Fruit fly (Drosophila melanogaster) whole organism, wandering third instar larva: ENCODE results near the gene ppk10.
A peak's percentile ranks its signal among the peaks of the same experiment; 100 is the strongest.

Experiments used
- CG32264 ChIP-seq: fragments of 200-800 bp; sonication (Bioruptor generic); optimal IDR thresholded peaks from 2 replicates; lab custom pipeline; 2016; ENCODE audit warnings: missing biosample characterization, missing genetic modification characterization
- CG9705 ChIP-seq: fragments of 200-800 bp; sonication (Bioruptor generic); optimal IDR thresholded peaks from 2 replicates; lab custom pipeline; 2018; ENCODE audit warnings: missing biosample characterization, mild to moderate bottlenecking, missing genetic modification characterization
- CrebA ChIP-seq: fragments of 200-800 bp; sonication (Bioruptor generic); optimal IDR thresholded peaks from 2 replicates; lab custom pipeline; 2016; ENCODE audit warnings: missing biosample characterization, mild to moderate bottlenecking, missing genetic modification characterization, borderline replicate concordance
- Dif ChIP-seq: fragments of 200-275, 200-300 bp; sonication (Bioruptor generic); optimal IDR thresholded peaks from 2 replicates; lab custom pipeline; 2018; ENCODE audit warnings: missing biosample characterization, missing genetic modification characterization; ENCODE audit not compliant: partially characterized antibody
- GATAd ChIP-seq: sonication (Bioruptor generic); optimal IDR thresholded peaks from 2 replicates; lab custom pipeline; 2016; ENCODE audit warnings: missing biosample characterization, missing genetic modification characterization
- HLH106 ChIP-seq: fragments of 200-800 bp; optimal IDR thresholded peaks from 3 replicates; lab custom pipeline; 2019; ENCODE audit warnings: missing biosample characterization, mild to moderate bottlenecking, missing genetic modification characterization, moderate library complexity
- Jra ChIP-seq: sonication (Bioruptor generic); optimal IDR thresholded peaks from 2 replicates; lab custom pipeline; 2016; ENCODE audit warnings: missing biosample characterization, missing genetic modification characterization
- OdsH ChIP-seq: fragments of 200-800 bp; sonication (Bioruptor generic); optimal IDR thresholded peaks from 2 replicates; lab custom pipeline; 2016; ENCODE audit warnings: missing biosample characterization, mild to moderate bottlenecking, missing genetic modification characterization
- Rel ChIP-seq, 2 experiments: fragments of 200-800 bp; sonication (Bioruptor generic) in 1 of 2; optimal IDR thresholded peaks; 2 replicates in 1 of 2; 3 replicates in 1 of 2; lab custom pipeline; 2016 to 2019; ENCODE audit warnings: mild to moderate bottlenecking in 2 of 2, missing biosample characterization in 2 of 2, missing genetic modification characterization in 2 of 2, moderate library complexity in 1 of 2
- Vsx2 ChIP-seq: fragments of 200-300, 225-300 bp; sonication (Bioruptor generic); optimal IDR thresholded peaks from 2 replicates; lab custom pipeline; 2018; ENCODE audit warnings: missing biosample characterization, missing genetic modification characterization; ENCODE audit not compliant: partially characterized antibody
- br ChIP-seq: fragments of 200-800 bp; sonication (Bioruptor generic); optimal IDR thresholded peaks from 2 replicates; lab custom pipeline; 2016; ENCODE audit warnings: missing biosample characterization, missing genetic modification characterization
- dl ChIP-seq, 2 experiments: fragments of 175-275, 200-275 bp in 1 of 2; fragments of 200-275 bp in 1 of 2; sonication (Bioruptor generic); optimal IDR thresholded peaks; lab custom pipeline; 2018; ENCODE audit warnings: mild to moderate bottlenecking in 2 of 2, missing biosample characterization in 2 of 2, missing genetic modification characterization in 2 of 2, moderate library complexity in 2 of 2; ENCODE audit not compliant: partially characterized antibody in 2 of 2, insufficient read depth in 1 of 2
- dmrt93B ChIP-seq: fragments of 200-800 bp; sonication (Bioruptor generic); optimal IDR thresholded peaks from 2 replicates; lab custom pipeline; 2018; ENCODE audit warnings: missing biosample characterization, mild to moderate bottlenecking, missing genetic modification characterization
- dsf ChIP-seq: sonication (Bioruptor generic); optimal IDR thresholded peaks from 2 replicates; lab custom pipeline; 2016; ENCODE audit warnings: missing biosample characterization, missing genetic modification characterization, borderline replicate concordance
- ey ChIP-seq: fragments of 200-800 bp; sonication (Bioruptor generic); optimal IDR thresholded peaks from 2 replicates; lab custom pipeline; 2016; ENCODE audit warnings: missing biosample characterization, missing genetic modification characterization
- foxo ChIP-seq, 2 experiments: fragments of 200-800 bp; sonication (Bioruptor generic); optimal IDR thresholded peaks; 2 replicates in 1 of 2; 3 replicates in 1 of 2; lab custom pipeline; 2016 to 2017; ENCODE audit warnings: missing biosample characterization in 2 of 2, missing genetic modification characterization in 2 of 2
- fru ChIP-seq: fragments of 200-800 bp; sonication (Bioruptor generic); optimal IDR thresholded peaks from 3 replicates; lab custom pipeline; 2016; ENCODE audit warnings: missing biosample characterization, mild to moderate bottlenecking, missing genetic modification characterization
- h ChIP-seq: fragments of 200-800 bp; sonication (Bioruptor generic); optimal IDR thresholded peaks from 3 replicates; lab custom pipeline; 2016; ENCODE audit warnings: missing biosample characterization, mild to moderate bottlenecking, missing genetic modification characterization
- pan ChIP-seq: fragments of >200 bp; optimal IDR thresholded peaks from 2 replicates; lab custom pipeline; 2017
- rgr ChIP-seq: fragments of 200-800 bp; sonication (Bioruptor generic); optimal IDR thresholded peaks from 3 replicates; lab custom pipeline; 2016; ENCODE audit warnings: missing biosample characterization, mild to moderate bottlenecking, missing genetic modification characterization
- sv ChIP-seq: fragments of 200-800 bp; sonication (Bioruptor generic); optimal IDR thresholded peaks from 3 replicates; lab custom pipeline; 2016; ENCODE audit warnings: missing biosample characterization, missing genetic modification characterization
- tai ChIP-seq: sonication (Bioruptor generic); optimal IDR thresholded peaks from 2 replicates; lab custom pipeline; 2016; ENCODE audit warnings: missing biosample characterization, missing genetic modification characterization
- usp ChIP-seq: fragments of >200 bp; optimal IDR thresholded peaks from 2 replicates; lab custom pipeline; 2017; ENCODE audit warnings: missing biosample characterization, missing genetic modification characterization
- woc ChIP-seq: sonication (Bioruptor generic); optimal IDR thresholded peaks from 2 replicates; lab custom pipeline; 2016; ENCODE audit warnings: missing biosample characterization, mild to moderate bottlenecking, missing genetic modification characterization

ppk10 gene

dm6 chr2L:10468388-10468787, 16.2 kb upstream of the ppk10 start:
- TF ChIP-seq foxo (GFP tag; optimal IDR thresholded peaks at IDR 0.05; lab: Kevin White, UChicago): peak in 1 of 2 experiments; percentile 45
- peak; percentile 2 for TF ChIP-seq fru (GFP tag; lab: Kevin White, UChicago)
- peak; percentile 36 for TF ChIP-seq rgr
- no peak for TF ChIP-seq CrebA (GFP tag; lab: Kevin White, UChicago)
- peak; percentile 24 for TF ChIP-seq dmrt93B
- peak; percentile 54 for TF ChIP-seq HLH106 (tag; lab: Kevin White, UChicago)
- TF ChIP-seq sv: peak; percentile 22
- peak; percentile 55 for TF ChIP-seq h (GFP tag; lab: Kevin White, UChicago)
- no peak for TF ChIP-seq dl (GFP tag; optimal IDR thresholded peaks at IDR 0.05; lab: Kevin White, UChicago; ENCODE audit: insufficient read depth in 1 of 2, partially characterized antibody in 2 of 2)
- no peak for TF ChIP-seq pan (lab: Kevin White, UChicago)

DNA sequence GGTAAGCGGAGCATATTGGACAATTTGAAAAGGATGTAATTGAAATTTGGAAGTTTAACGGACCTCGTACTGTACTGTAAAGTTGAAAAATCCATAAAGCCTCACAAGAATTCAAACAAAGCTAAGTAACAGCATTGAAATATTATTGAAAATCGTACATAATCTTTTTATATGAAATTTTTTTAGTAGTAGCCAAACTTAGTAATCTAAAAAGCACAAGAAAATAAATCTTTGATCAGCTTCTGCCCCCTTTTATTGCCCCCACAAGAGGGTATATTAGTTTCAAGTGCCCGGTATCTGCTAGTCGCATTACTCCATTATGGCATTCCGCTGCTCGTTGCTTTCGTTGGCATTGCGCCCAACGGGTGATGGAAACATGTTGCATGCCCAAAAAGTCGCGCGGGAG, 14.7 kb upstream of the ppk10 start:
- TF ChIP-seq sv (peak; percentile 2), woc (GFP tag; lab: Kevin White, UChicago) (no peak)
- TF ChIP-seq, all 38 proteins: peak for 1

dm6 chr2L:10458979-10459378, 6.8 kb upstream of the ppk10 start:
- TF ChIP-seq ey (no peak), h (GFP tag; lab: Kevin White, UChicago) (no peak), tai (no peak), rgr (no peak), br (GFP tag; lab: Kevin White, UChicago) (no peak), dl (GFP tag; optimal IDR thresholded peaks at IDR 0.05; lab: Kevin White, UChicago; ENCODE audit: insufficient read depth in 1 of 2, partially characterized antibody in 2 of 2) (no peak), usp (GFP tag; lab: Kevin White, UChicago) (no peak), dsf (no peak), CG32264 (GFP tag; lab: Kevin White, UChicago) (no peak), Jra (GFP tag; lab: Kevin White, UChicago) (no peak), Vsx2 (GFP tag; lab: Kevin White, UChicago) (no peak)

dm6 chr2L:10457191-10457899, 5.1 kb upstream of the ppk10 start, which contains the start of the genes LManI and LManII:
Gene LManI, minus strand, starts transcription at chr2L:10457241.
Gene LManII, plus strand, starts transcription at chr2L:10457658.
- TF ChIP-seq Dif (GFP tag; lab: Kevin White, UChicago): peak; percentile 60
- no peak for TF ChIP-seq Rel (GFP tag; optimal IDR thresholded peaks at IDR 0.05; lab: Kevin White, UChicago)
- TF ChIP-seq Rel (tag; optimal IDR thresholded peaks at IDR 0.05; lab: Kevin White, UChicago): no peak

DNA sequence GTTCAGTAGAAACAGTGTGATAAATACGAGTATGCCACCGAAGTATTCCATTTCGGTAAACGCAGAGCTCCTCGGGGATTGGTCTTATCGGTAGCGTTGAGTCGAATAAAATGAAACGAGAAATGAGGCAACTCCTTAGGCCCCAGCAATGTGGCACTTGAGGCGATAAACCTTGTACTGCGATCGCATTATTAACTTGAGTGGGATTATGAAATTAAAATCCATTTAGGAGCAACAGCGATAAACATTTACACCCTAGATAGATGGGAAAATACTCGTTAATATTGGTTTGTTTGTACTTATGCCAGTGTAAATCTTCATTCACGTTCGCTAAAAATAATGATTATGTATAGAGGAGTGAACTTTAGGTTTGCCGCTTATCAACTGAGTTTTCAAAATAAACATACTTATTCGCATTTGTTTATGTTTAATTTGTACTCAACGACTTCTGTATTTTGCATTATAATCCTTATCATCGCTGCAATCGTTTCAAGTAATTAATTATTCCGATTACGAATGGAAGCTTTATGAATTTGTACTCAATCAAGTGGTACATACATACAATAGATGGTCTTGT, 3.8 kb upstream of the ppk10 start:
- no peak for TF ChIP-seq woc (GFP tag; lab: Kevin White, UChicago)
- TF ChIP-seq OdsH (GFP tag; lab: Kevin White, UChicago): no peak
- no peak for TF ChIP-seq fru (GFP tag; lab: Kevin White, UChicago)
- no peak for TF ChIP-seq CG9705 (GFP tag; lab: Kevin White, UChicago)
- no peak for TF ChIP-seq sv
- no peak for TF ChIP-seq GATAd (GFP tag; lab: Kevin White, UChicago)

- TF ChIP-seq CG9705 (GFP tag; lab: Kevin White, UChicago) (no peak), sv (peak; percentile 28)
- TF ChIP-seq, all 38 proteins: peak for 1
These were observed 10.0 kb downstream of the ppk10 start, which contains the start of gene loh for dm6 chr2L:10442048-10442790. Gene loh, plus strand, starts transcription at chr2L:10442534.
